Fruit fly (Drosophila melanogaster): ENCODE data around the gene Eip75B.

The Eip75B gene

dm6 chr3L:17937315-17937714 is 127.2 kb downstream of the Eip75B start:
- TF ChIP-seq ttk (optimal IDR thresholded peaks at IDR 0.05) = no peak
- TF ChIP-seq Sin3A (optimal IDR thresholded peaks at IDR 0.05) = no peak
- no peak for TF ChIP-seq insv (optimal IDR thresholded peaks at IDR 0.05)
- TF ChIP-seq psq (optimal IDR thresholded peaks at IDR 0.05) = no peak
- no peak for TF ChIP-seq Myc (optimal IDR thresholded peaks at IDR 0.05)
- TF ChIP-seq h (optimal IDR thresholded peaks at IDR 0.05) = no peak

dm6 chr3L:17935032-17935431 is 129.5 kb downstream of the Eip75B start:
- TF ChIP-seq insv (optimal IDR thresholded peaks at IDR 0.05) (no peak), h (optimal IDR thresholded peaks at IDR 0.05) (no peak), psq (optimal IDR thresholded peaks at IDR 0.05) (no peak), ttk (optimal IDR thresholded peaks at IDR 0.05) (no peak), Sin3A (optimal IDR thresholded peaks at IDR 0.05) (no peak), Myc (optimal IDR thresholded peaks at IDR 0.05) (no peak)

- TF ChIP-seq psq (optimal IDR thresholded peaks at IDR 0.05) (no peak), Myc (optimal IDR thresholded peaks at IDR 0.05) (no peak), ttk (optimal IDR thresholded peaks at IDR 0.05) (no peak), Sin3A (optimal IDR thresholded peaks at IDR 0.05) (no peak), h (optimal IDR thresholded peaks at IDR 0.05) (no peak), insv (optimal IDR thresholded peaks at IDR 0.05) (no peak)
Observed at dm6 chr3L:17933788-17934318, 130.6 kb downstream of the Eip75B start.

- no peak for TF ChIP-seq Sin3A (optimal IDR thresholded peaks at IDR 0.05)
- TF ChIP-seq Myc (optimal IDR thresholded peaks at IDR 0.05) = no peak
- no peak for TF ChIP-seq insv (optimal IDR thresholded peaks at IDR 0.05)
Observed at dm6 chr3L:17933065-17933464, 131.4 kb downstream of the Eip75B start.

- TF ChIP-seq Sin3A (optimal IDR thresholded peaks at IDR 0.05) (no peak), psq (optimal IDR thresholded peaks at IDR 0.05) (no peak), h (optimal IDR thresholded peaks at IDR 0.05) (no peak), Myc (optimal IDR thresholded peaks at IDR 0.05) (no peak), ttk (optimal IDR thresholded peaks at IDR 0.05) (no peak), insv (optimal IDR thresholded peaks at IDR 0.05) (no peak)
Observed at dm6 chr3L:17931887-17932286, 132.6 kb downstream of the Eip75B start.

- TF ChIP-seq Myc (optimal IDR thresholded peaks at IDR 0.05) (no peak), Sin3A (optimal IDR thresholded peaks at IDR 0.05) (no peak), insv (optimal IDR thresholded peaks at IDR 0.05) (no peak), h (optimal IDR thresholded peaks at IDR 0.05) (no peak), ttk (optimal IDR thresholded peaks at IDR 0.05) (no peak)
Observed at dm6 chr3L:17929697-17930581, 134.6 kb downstream of the Eip75B start.

- TF ChIP-seq insv (optimal IDR thresholded peaks at IDR 0.05) = no peak
- no peak for TF ChIP-seq Myc (optimal IDR thresholded peaks at IDR 0.05)
- no peak for TF ChIP-seq psq (optimal IDR thresholded peaks at IDR 0.05)
- no peak for TF ChIP-seq h (optimal IDR thresholded peaks at IDR 0.05)
Observed at dm6 chr3L:17928106-17928505, 136.4 kb downstream of the Eip75B start.

- TF ChIP-seq Myc (optimal IDR thresholded peaks at IDR 0.05) (no peak), psq (optimal IDR thresholded peaks at IDR 0.05) (no peak), insv (optimal IDR thresholded peaks at IDR 0.05) (no peak)
Observed at dm6 chr3L:17926575-17927276, 137.8 kb downstream of the Eip75B start.

- TF ChIP-seq insv (optimal IDR thresholded peaks at IDR 0.05) = no peak
- TF ChIP-seq Sin3A (optimal IDR thresholded peaks at IDR 0.05) = no peak
- TF ChIP-seq h (optimal IDR thresholded peaks at IDR 0.05) = no peak
- TF ChIP-seq Myc (optimal IDR thresholded peaks at IDR 0.05) = no peak
- TF ChIP-seq psq (optimal IDR thresholded peaks at IDR 0.05) = no peak
- no peak for TF ChIP-seq ttk (optimal IDR thresholded peaks at IDR 0.05)
Observed at dm6 chr3L:17925180-17925753, 139.2 kb downstream of the Eip75B start.

- TF ChIP-seq Sin3A (optimal IDR thresholded peaks at IDR 0.05) = no peak
- TF ChIP-seq psq (optimal IDR thresholded peaks at IDR 0.05) = no peak
Observed at dm6 chr3L:17924005-17924755, 140.3 kb downstream of the Eip75B start.

- TF ChIP-seq Myc (optimal IDR thresholded peaks at IDR 0.05) = no peak
- TF ChIP-seq Sin3A (optimal IDR thresholded peaks at IDR 0.05) = no peak
- TF ChIP-seq insv (optimal IDR thresholded peaks at IDR 0.05) = no peak
- TF ChIP-seq ttk (optimal IDR thresholded peaks at IDR 0.05) = no peak
- TF ChIP-seq h (optimal IDR thresholded peaks at IDR 0.05) = no peak
- no peak for TF ChIP-seq psq (optimal IDR thresholded peaks at IDR 0.05)
Observed at dm6 chr3L:17922182-17923102, 142.1 kb downstream of the Eip75B start.
